Worm (Caenorhabditis elegans): ENCODE data around the gene obr-3.

ce11 chrX:13752822-13753581 is 56.7 kb downstream of the obr-3 start:
- no peak for TF ChIP-seq ZK546.5 (tag; optimal IDR thresholded peaks at IDR 0.05)
- no peak for TF ChIP-seq jun-1 (tag; optimal IDR thresholded peaks at IDR 0.05)
- TF ChIP-seq nhr-237 (tag; optimal IDR thresholded peaks at IDR 0.05), result no peak
